Worm (Caenorhabditis elegans) whole organism, L1 larva: ENCODE results near the gene C33G8.13.
A peak's percentile ranks its signal among the peaks of the same experiment; 100 is the strongest.

Source experiments
- C34B4.2 ChIP-seq: sonication (generic microtip); optimal IDR thresholded peaks from 2 replicates; lab custom pipeline; 2017; ENCODE audit warnings: mild to moderate bottlenecking, missing genetic modification characterization, missing compliant biosample characterization
- blmp-1 ChIP-seq: fragments of 150-350 bp; optimal IDR thresholded peaks from 2 replicates; lab custom pipeline; 2014; ENCODE audit warnings: missing biosample characterization, missing genetic modification characterization
- efl-1 ChIP-seq, 4 experiments: fragments of 150-350 bp; optimal IDR thresholded peaks in 3 of 4; peaks in 1 of 4; 1 replicate in 1 of 4; 2 replicates in 3 of 4; lab custom pipeline; 2014; ENCODE audit warnings: missing biosample characterization in 2 of 4, missing genetic modification characterization in 2 of 4, missing genetic modification reagents in 2 of 4
- hlh-4 ChIP-seq: sonication (generic microtip); optimal IDR thresholded peaks from 2 replicates; lab custom pipeline; 2016; ENCODE audit warnings: mild to moderate bottlenecking, missing genetic modification characterization, missing compliant biosample characterization
- hpl-2 ChIP-seq: fragments of 150-350 bp; optimal IDR thresholded peaks from 2 replicates; lab custom pipeline; 2014; ENCODE audit warnings: missing biosample characterization, missing genetic modification reagents, missing genetic modification characterization
- lin-35 ChIP-seq, 2 experiments: fragments of 150-350 bp; optimal IDR thresholded peaks; 2 replicates each; lab custom pipeline; 2014; ENCODE audit warnings: missing biosample characterization in 2 of 2, missing genetic modification characterization in 2 of 2, missing genetic modification reagents in 2 of 2
- lin-39 ChIP-seq: fragments of 150-350 bp; optimal IDR thresholded peaks from 2 replicates; lab custom pipeline; 2014; ENCODE audit warnings: missing biosample characterization, missing genetic modification reagents, missing genetic modification characterization
- nhr-20 ChIP-seq: sonication (generic microtip); optimal IDR thresholded peaks from 2 replicates; lab custom pipeline; 2016; ENCODE audit warnings: mild to moderate bottlenecking, missing genetic modification characterization, missing compliant biosample characterization
- pax-3 ChIP-seq: fragments of 200-800 bp; sonication (Bioruptor generic); optimal IDR thresholded peaks from 2 replicates; lab custom pipeline; 2018; ENCODE audit warnings: mild to moderate bottlenecking, missing genetic modification characterization, moderate library complexity, missing compliant biosample characterization
- xbp-1 ChIP-seq: sonication (generic microtip); optimal IDR thresholded peaks from 2 replicates; lab custom pipeline; 2016; ENCODE audit warnings: missing genetic modification characterization, missing compliant biosample characterization

The C33G8.13 gene

ce11 chrV:6969950-6970532, 45.7 kb downstream of the C33G8.13 start, which contains the start of gene ptr-15:
TSS of gene ptr-15 (minus strand) at chrV:6970000.
- TF ChIP-seq lin-35 (GFP tag; optimal IDR thresholded peaks at IDR 0.05; lab: Kevin White, UChicago) (no peak), efl-1 (optimal IDR thresholded peaks at IDR 0.05; lab: Kevin White, UChicago) (no peak), efl-1 (GFP tag; optimal IDR thresholded peaks at IDR 0.05 in 1 of 2; lab: Kevin White, UChicago) (peak in 1 of 2 experiments; percentile 60), lin-39 (tag; lab: Kevin White, UChicago) (no peak), pax-3 (tag; lab: Kevin White, UChicago) (no peak), C34B4.2 (no peak), nhr-20 (tag; lab: Kevin White, UChicago) (no peak), blmp-1 (tag; lab: Kevin White, UChicago) (peak; percentile 74), xbp-1 (no peak), hlh-4 (no peak), hpl-2 (GFP tag; lab: Kevin White, UChicago) (no peak)
- TF ChIP-seq, all 84 proteins: peak for 2
